Fruit fly (Drosophila melanogaster) whole organism, embryonic: ENCODE results near the gene CG16710.

Experiments used
- Aef1 ChIP-seq: fragments of 200-800 bp; sonication (Bioruptor generic); IDR thresholded peaks from 3 replicates; pipeline ENCODE4 v1.3.6; 2022; ENCODE audit warnings: missing biosample characterization, missing genetic modification characterization
- CG10147 ChIP-seq: fragments of 200-800 bp; sonication (Bioruptor generic); optimal IDR thresholded peaks from 2 replicates; lab custom pipeline; 2019; ENCODE audit warnings: missing biosample characterization, mild to moderate bottlenecking, missing genetic modification characterization, moderate library complexity
- CG10431 ChIP-seq: fragments of 200-800 bp; sonication (Bioruptor generic); optimal IDR thresholded peaks from 3 replicates; lab custom pipeline; 2018; ENCODE audit warnings: missing biosample characterization, mild to moderate bottlenecking, missing genetic modification characterization
- CG11695 ChIP-seq: fragments of 200-800 bp; sonication (Bioruptor generic); IDR thresholded peaks from 3 replicates; pipeline ENCODE4 v1.3.6; 2022; ENCODE audit warnings: missing biosample characterization, missing genetic modification characterization
- CG12219 ChIP-seq: fragments of 200-800 bp; sonication (Bioruptor generic); optimal IDR thresholded peaks from 3 replicates; lab custom pipeline; 2018; ENCODE audit warnings: missing biosample characterization, mild to moderate bottlenecking, missing genetic modification characterization
- CG14014 ChIP-seq: fragments of 200-800 bp; sonication (Bioruptor generic); IDR thresholded peaks from 2 replicates; pipeline ENCODE4 v1.3.6; 2022; ENCODE audit warnings: missing biosample characterization, missing genetic modification characterization
- CG1529 ChIP-seq: fragments of 200-800 bp; sonication (Bioruptor generic); optimal IDR thresholded peaks from 3 replicates; lab custom pipeline; 2018; ENCODE audit warnings: missing biosample characterization, missing genetic modification characterization
- CG30403 ChIP-seq: fragments of 200-800 bp; sonication (Bioruptor generic); optimal IDR thresholded peaks from 3 replicates; lab custom pipeline; 2016; ENCODE audit warnings: missing biosample characterization, missing genetic modification characterization
- CG3065 ChIP-seq: fragments of 200-800 bp; sonication (Bioruptor generic); optimal IDR thresholded peaks from 2 replicates; lab custom pipeline; 2016; ENCODE audit warnings: missing biosample characterization, missing genetic modification characterization
- CG34422 ChIP-seq: fragments of 200-800 bp; sonication (Bioruptor generic); IDR thresholded peaks from 3 replicates; pipeline ENCODE4 v1.3.6; 2022; ENCODE audit warnings: missing biosample characterization, missing genetic modification characterization
- CG3847 ChIP-seq: fragments of 200-800 bp; sonication (Bioruptor generic); IDR thresholded peaks from 2 replicates; pipeline ENCODE4 v1.3.6; 2022; ENCODE audit warnings: missing biosample characterization, missing genetic modification characterization
- CG43689 ChIP-seq: fragments of 200-800 bp; sonication (Bioruptor generic); IDR thresholded peaks from 2 replicates; pipeline ENCODE4 v1.3.6; 2022; ENCODE audit warnings: missing biosample characterization, missing genetic modification characterization
- CG4820 ChIP-seq: fragments of 200-800 bp; sonication (Bioruptor generic); optimal IDR thresholded peaks from 3 replicates; lab custom pipeline; 2016; ENCODE audit warnings: missing biosample characterization, missing genetic modification characterization
- CG6272 ChIP-seq: fragments of 200-800 bp; sonication (Bioruptor generic); IDR thresholded peaks from 2 replicates; pipeline ENCODE4 v1.3.6; 2022; ENCODE audit warnings: missing biosample characterization, missing genetic modification characterization
- CG6765 ChIP-seq: fragments of 200-800 bp; sonication (Bioruptor generic); optimal IDR thresholded peaks from 3 replicates; lab custom pipeline; 2017; ENCODE audit warnings: missing biosample characterization, mild to moderate bottlenecking, missing genetic modification characterization
- CG8765 ChIP-seq: fragments of 200-800 bp; sonication (Bioruptor generic); IDR thresholded peaks from 2 replicates; pipeline ENCODE4 v1.3.6; 2022; ENCODE audit warnings: missing biosample characterization, missing genetic modification characterization
- CG9437 ChIP-seq: fragments of 200-800 bp; sonication (Bioruptor generic); optimal IDR thresholded peaks from 2 replicates; lab custom pipeline; 2018; ENCODE audit warnings: missing biosample characterization, mild to moderate bottlenecking, missing genetic modification characterization
- CG9876 ChIP-seq: fragments of 200-800 bp; sonication (Bioruptor generic); optimal IDR thresholded peaks from 2 replicates; lab custom pipeline; 2016; ENCODE audit warnings: missing biosample characterization, missing genetic modification characterization
- CG9932 ChIP-seq: fragments of 200-800 bp; sonication (Bioruptor generic); IDR thresholded peaks from 2 replicates; pipeline ENCODE4 v1.3.6; 2022; ENCODE audit warnings: missing biosample characterization, missing genetic modification characterization
- Dek ChIP-seq: fragments of 200-800 bp; sonication (Bioruptor generic); optimal IDR thresholded peaks from 3 replicates; lab custom pipeline; 2019; ENCODE audit warnings: missing biosample characterization, mild to moderate bottlenecking, missing genetic modification characterization, moderate library complexity
- E2f1 ChIP-seq: fragments of 200-800 bp; sonication (Bioruptor generic); IDR thresholded peaks from 2 replicates; pipeline ENCODE4 v1.3.6; 2022; ENCODE audit warnings: missing biosample characterization, missing genetic modification characterization
- HHEX ChIP-seq: fragments of 200-800 bp; sonication (Bioruptor generic); optimal IDR thresholded peaks from 3 replicates; lab custom pipeline; 2017; ENCODE audit warnings: missing biosample characterization, mild to moderate bottlenecking, missing genetic modification characterization, missing genetic modification reagents
- Hmr ChIP-seq: fragments of 200-800 bp; sonication (Bioruptor generic); optimal IDR thresholded peaks from 3 replicates; lab custom pipeline; 2017; ENCODE audit warnings: mild to moderate bottlenecking, missing biosample characterization, missing genetic modification reagents, missing genetic modification characterization
- Kr ChIP-seq: fragments of 200-800 bp; sonication (Bioruptor generic); optimal IDR thresholded peaks from 2 replicates; lab custom pipeline; 2017; ENCODE audit warnings: missing biosample characterization, mild to moderate bottlenecking, missing genetic modification characterization
- NC2β ChIP-seq: fragments of 200-800 bp; sonication (Bioruptor generic); optimal IDR thresholded peaks from 2 replicates; lab custom pipeline; 2016; ENCODE audit warnings: missing biosample characterization, missing genetic modification characterization
- PHDP ChIP-seq: fragments of 200-800 bp; sonication (Bioruptor generic); optimal IDR thresholded peaks from 3 replicates; lab custom pipeline; 2018; ENCODE audit warnings: missing biosample characterization, mild to moderate bottlenecking, missing genetic modification characterization, moderate library complexity
- Ravus ChIP-seq: fragments of 200-800 bp; sonication (Bioruptor generic); IDR thresholded peaks from 2 replicates; pipeline ENCODE4 v1.3.6; 2022; ENCODE audit warnings: missing biosample characterization, missing genetic modification characterization
- Rfx ChIP-seq: fragments of 200-800 bp; sonication (Bioruptor generic); IDR thresholded peaks from 2 replicates; pipeline ENCODE4 v1.3.6; 2022; ENCODE audit warnings: missing biosample characterization, missing genetic modification characterization
- Sox100B ChIP-seq: fragments of 200-800 bp; sonication (Bioruptor generic); optimal IDR thresholded peaks from 3 replicates; lab custom pipeline; 2018; ENCODE audit warnings: missing biosample characterization, mild to moderate bottlenecking, missing genetic modification characterization
- Ssrp ChIP-seq: fragments of 200-800 bp; sonication (Bioruptor generic); optimal IDR thresholded peaks from 2 replicates; lab custom pipeline; 2018; ENCODE audit warnings: missing biosample characterization, mild to moderate bottlenecking, missing genetic modification characterization, moderate library complexity
- Taf1 ChIP-seq: fragments of 200-800 bp; sonication (Bioruptor generic); IDR thresholded peaks from 2 replicates; pipeline ENCODE4 v1.3.6; 2022; ENCODE audit warnings: missing biosample characterization, missing genetic modification characterization
- ase ChIP-seq: fragments of 200-800 bp; sonication (Bioruptor generic); IDR thresholded peaks from 3 replicates; pipeline ENCODE4 v1.3.6; 2022; ENCODE audit warnings: missing biosample characterization, missing genetic modification characterization
- cas ChIP-seq: fragments of 200-800 bp; sonication (Bioruptor generic); IDR thresholded peaks from 2 replicates; pipeline ENCODE4 v1.3.6; 2022; ENCODE audit warnings: missing biosample characterization, missing genetic modification characterization
- chinmo ChIP-seq: fragments of 200-800 bp; sonication (Bioruptor generic); IDR thresholded peaks from 4 replicates; pipeline ENCODE4 v1.3.6; 2022; ENCODE audit warnings: missing biosample characterization, missing genetic modification characterization; ENCODE audit not compliant: partially characterized antibody
- cwo ChIP-seq: fragments of 200-800 bp; sonication (Bioruptor generic); optimal IDR thresholded peaks from 3 replicates; lab custom pipeline; 2017; ENCODE audit warnings: missing biosample characterization, missing genetic modification characterization, mild to moderate bottlenecking, moderate library complexity, missing genetic modification reagents
- dysf ChIP-seq: fragments of 200-800 bp; sonication (Bioruptor generic); IDR thresholded peaks from 3 replicates; pipeline ENCODE4 v1.3.6; 2022; ENCODE audit warnings: missing biosample characterization, missing genetic modification characterization
- emc ChIP-seq: fragments of 200-800 bp; sonication (Bioruptor generic); optimal IDR thresholded peaks from 2 replicates; lab custom pipeline; 2016; ENCODE audit warnings: missing biosample characterization, missing genetic modification characterization
- gfzf ChIP-seq: fragments of 200-800 bp; sonication (Bioruptor generic); optimal IDR thresholded peaks from 2 replicates; lab custom pipeline; 2016; ENCODE audit warnings: missing biosample characterization, mild to moderate bottlenecking, missing genetic modification characterization, moderate library complexity
- hbn ChIP-seq: fragments of 200-800 bp; sonication (Bioruptor generic); IDR thresholded peaks from 2 replicates; pipeline ENCODE4 v1.3.6; 2022; ENCODE audit warnings: missing biosample characterization, missing genetic modification characterization; ENCODE audit not compliant: partially characterized antibody
- hth ChIP-seq: fragments of >200 bp; optimal IDR thresholded peaks from 2 replicates; lab custom pipeline; 2017; ENCODE audit warnings: inconsistent platforms
- ind ChIP-seq: fragments of 200-800 bp; sonication (Bioruptor generic); optimal IDR thresholded peaks from 3 replicates; lab custom pipeline; 2016; ENCODE audit warnings: missing biosample characterization, missing genetic modification characterization
- kah ChIP-seq: fragments of 200-800 bp; sonication (Bioruptor generic); optimal IDR thresholded peaks from 2 replicates; lab custom pipeline; 2018; ENCODE audit warnings: missing biosample characterization, mild to moderate bottlenecking, missing genetic modification characterization
- lov ChIP-seq, 2 experiments: fragments of 200-800 bp in 1 of 2; fragments of >200 bp in 1 of 2; sonication (Bioruptor generic) in 1 of 2; IDR thresholded peaks in 1 of 2; optimal IDR thresholded peaks in 1 of 2; 2 replicates in 1 of 2; 3 replicates in 1 of 2; pipeline versions ENCODE4 v1.3.6 to Lab custom; 2017 to 2022; ENCODE audit warnings: missing biosample characterization in 1 of 2, missing genetic modification characterization in 1 of 2
- nerfin-1 ChIP-seq: fragments of 200-800 bp; sonication (Bioruptor generic); optimal IDR thresholded peaks from 3 replicates; lab custom pipeline; 2019; ENCODE audit warnings: missing biosample characterization, mild to moderate bottlenecking, missing genetic modification characterization, moderate library complexity
- pan ChIP-seq, 4 experiments: fragments of >200 bp in 3 of 4; fragments of 200-800 bp in 1 of 4; sonication (Bioruptor generic) in 1 of 4; optimal IDR thresholded peaks in 3 of 4; IDR thresholded peaks in 1 of 4; 2 replicates each; pipeline versions ENCODE4 v1.3.6 to Lab custom; 2017 to 2022; ENCODE audit warnings: missing biosample characterization in 2 of 4, missing genetic modification characterization in 2 of 4, mixed read lengths in 1 of 4
- row ChIP-seq: fragments of 200-800 bp; sonication (Bioruptor generic); IDR thresholded peaks from 3 replicates; pipeline ENCODE4 v1.3.6; 2022; ENCODE audit warnings: missing biosample characterization, missing genetic modification characterization
- ssp ChIP-seq: fragments of 200-800 bp; sonication (Bioruptor generic); IDR thresholded peaks from 2 replicates; pipeline ENCODE4 v1.3.6; 2022; ENCODE audit warnings: missing biosample characterization, missing genetic modification characterization
- stc ChIP-seq: fragments of 200-800 bp; sonication (Bioruptor generic); IDR thresholded peaks from 2 replicates; pipeline ENCODE4 v1.3.6; 2022; ENCODE audit warnings: missing biosample characterization, missing genetic modification characterization
- toy ChIP-seq: fragments of 200-800 bp; sonication (Bioruptor generic); IDR thresholded peaks from 2 replicates; pipeline ENCODE4 v1.3.6; 2022; ENCODE audit warnings: missing biosample characterization, missing genetic modification characterization
- zen ChIP-seq: fragments of 200-800 bp; sonication (Bioruptor generic); optimal IDR thresholded peaks from 3 replicates; lab custom pipeline; 2018; ENCODE audit warnings: missing biosample characterization, mild to moderate bottlenecking, missing genetic modification characterization, moderate library complexity
- zfh2 ChIP-seq: fragments of 200-800 bp; sonication (Bioruptor generic); optimal IDR thresholded peaks from 2 replicates; lab custom pipeline; 2016; ENCODE audit warnings: missing biosample characterization, missing genetic modification characterization

The CG16710 gene

DNA sequence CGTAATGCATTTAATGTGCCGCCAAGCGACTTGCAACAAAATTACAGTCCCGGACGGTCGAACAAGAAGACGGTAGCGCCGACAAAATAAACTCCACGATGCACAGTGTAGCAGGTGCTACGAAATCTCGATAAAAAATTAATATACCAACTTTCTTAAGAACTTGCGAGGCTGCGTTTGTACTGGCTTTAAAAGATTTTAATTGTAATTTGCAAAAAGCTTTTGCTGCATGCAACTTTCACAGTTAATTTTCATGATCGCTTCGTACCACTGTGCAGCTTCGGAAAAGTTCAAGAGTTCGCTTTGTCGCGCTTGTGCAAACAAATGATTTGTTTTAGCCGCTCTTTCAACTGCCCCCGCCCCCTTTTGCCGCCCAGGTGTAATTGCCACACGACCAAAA lies 36.1 kb upstream of the CG16710 start (continued):
- peak; percentile 73 for TF ChIP-seq Rfx (GFP tag; lab: Robert Waterston, UW)
- TF ChIP-seq CG4820 (GFP tag; lab: Kevin White, UChicago) = peak; percentile 72
- TF ChIP-seq stc = peak; percentile 83
- peak; percentile 73 for TF ChIP-seq HHEX (GFP tag; lab: Kevin White, UChicago)
- TF ChIP-seq dysf (GFP tag; lab: Robert Waterston, UW) = peak; percentile 83
- peak; percentile 42; the same call in 1 of the 2 replicates for TF ChIP-seq CG3847 (GFP tag; lab: Robert Waterston, UW)
- TF ChIP-seq ase (GFP tag; lab: Robert Waterston, UW) = peak; percentile 78
- TF ChIP-seq cas (GFP tag; lab: Robert Waterston, UW) = peak; percentile 65
- TF ChIP-seq CG6272 (GFP tag; lab: Robert Waterston, UW) = peak; percentile 55; the same call in 1 of the 2 replicates
- TF ChIP-seq CG12219 (GFP tag; lab: Kevin White, UChicago) = peak; percentile 67
- no peak for TF ChIP-seq Taf1
- TF ChIP-seq hbn (GFP tag; lab: Robert Waterston, UW) = no peak
- peak; percentile 70 for TF ChIP-seq Sox100B
- TF ChIP-seq CG30403 (GFP tag; lab: Kevin White, UChicago) = peak; percentile 72
- TF ChIP-seq lov (optimal IDR thresholded peaks at IDR 0.05; lab: Kevin White, UChicago) = no peak
- peak; percentile 86 for TF ChIP-seq lov (GFP tag; IDR thresholded peaks at IDR 0.05; lab: Robert Waterston, UW)
- TF ChIP-seq pan (optimal IDR thresholded peaks at IDR 0.05; lab: Kevin White, UChicago) = no peak
- peak in 1 of 2 experiments; percentile 87 for TF ChIP-seq pan (GFP tag; optimal IDR thresholded peaks at IDR 0.05 in 1 of 2, IDR thresholded peaks at IDR 0.05 in 1 of 2)
- peak; percentile 19 for TF ChIP-seq zen
- TF ChIP-seq CG6765 (GFP tag; lab: Kevin White, UChicago) = no peak
- peak; percentile 54 for TF ChIP-seq CG43689 (GFP tag; lab: Robert Waterston, UW)
- TF ChIP-seq Dek (tag; lab: Kevin White, UChicago) = no peak
- TF ChIP-seq row (GFP tag; lab: Robert Waterston, UW) = peak; percentile 77
- no peak for TF ChIP-seq CG3065 (GFP tag; lab: Kevin White, UChicago)
- TF ChIP-seq CG34422 (GFP tag; lab: Robert Waterston, UW) = peak; percentile 74; the same call in 2 of the 3 replicates
- no peak for TF ChIP-seq gfzf (GFP tag; lab: Kevin White, UChicago)
- TF ChIP-seq CG1529 = peak; percentile 69
- no peak for TF ChIP-seq hth (lab: Kevin White, UChicago)
- TF ChIP-seq cwo (GFP tag; lab: Kevin White, UChicago) = peak; percentile 58
- TF ChIP-seq CG9932 (GFP tag; lab: Robert Waterston, UW) = peak; percentile 49
- peak; percentile 56 for TF ChIP-seq ssp (GFP tag; lab: Robert Waterston, UW)
- no peak for TF ChIP-seq CG10431
- TF ChIP-seq Aef1 = peak; percentile 74
- peak; percentile 32 for TF ChIP-seq Ravus
- peak; percentile 39 for TF ChIP-seq zfh2 (GFP tag; lab: Kevin White, UChicago)
- TF ChIP-seq Kr = no peak
- no peak for TF ChIP-seq toy (GFP tag; lab: Robert Waterston, UW)
- peak; percentile 81; the same call in 2 of the 3 replicates for TF ChIP-seq CG11695 (GFP tag; lab: Robert Waterston, UW)
- no peak for TF ChIP-seq CG8765
- peak; percentile 68 for TF ChIP-seq NC2β (GFP tag; lab: Kevin White, UChicago)
- no peak for TF ChIP-seq emc (GFP tag; lab: Kevin White, UChicago)
- TF ChIP-seq CG9876 (GFP tag; lab: Kevin White, UChicago) = peak; percentile 38
- peak; percentile 45 for TF ChIP-seq CG9437 (GFP tag; lab: Kevin White, UChicago)
- TF ChIP-seq kah = peak; percentile 44
- TF ChIP-seq CG10147 = peak; percentile 31
- TF ChIP-seq ind (GFP tag; lab: Kevin White, UChicago) = peak; percentile 76
- peak; percentile 65 for TF ChIP-seq CG14014 (GFP tag; lab: Robert Waterston, UW)
- peak; percentile 77 for TF ChIP-seq E2f1
- peak; percentile 47 for TF ChIP-seq nerfin-1 (tag; lab: Kevin White, UChicago)
- TF ChIP-seq Ssrp (tag; lab: Kevin White, UChicago) = peak; percentile 64
- peak; percentile 69 for TF ChIP-seq PHDP (tag; lab: Kevin White, UChicago)
- no peak for TF ChIP-seq chinmo
- peak; percentile 62 for TF ChIP-seq Hmr
